Fruit fly (Drosophila melanogaster) whole organism, prepupa: Measurements from ENCODE around the gene CG11601.

Experiments
- CG10631 ChIP-seq: fragments of 200-800 bp; sonication (Bioruptor generic); optimal IDR thresholded peaks from 2 replicates; lab custom pipeline; 2016; ENCODE audit warnings: missing biosample characterization, missing genetic modification characterization
- CG10669 ChIP-seq: fragments of 200-800 bp; sonication (Bioruptor generic); optimal IDR thresholded peaks from 3 replicates; lab custom pipeline; 2018; ENCODE audit warnings: missing biosample characterization, mild to moderate bottlenecking, missing genetic modification characterization, moderate library complexity
- CG11294 ChIP-seq: fragments of 200-800 bp; sonication (Bioruptor generic); IDR thresholded peaks from 2 replicates; pipeline ENCODE4 v1.3.6; 2022; ENCODE audit warnings: missing biosample characterization, missing genetic modification characterization
- CG11902 ChIP-seq: fragments of 200-800 bp; sonication (Bioruptor generic); optimal IDR thresholded peaks from 3 replicates; lab custom pipeline; 2016; ENCODE audit warnings: missing biosample characterization, missing genetic modification characterization
- CG15336 ChIP-seq: fragments of 200-800 bp; sonication (Bioruptor generic); IDR thresholded peaks from 2 replicates; pipeline ENCODE4 v1.3.6; 2022; ENCODE audit warnings: missing biosample characterization, missing genetic modification characterization
- CG3032 ChIP-seq: fragments of 200-800 bp; optimal IDR thresholded peaks from 2 replicates; lab custom pipeline; 2019; ENCODE audit warnings: missing biosample characterization, mild to moderate bottlenecking, missing genetic modification characterization, moderate library complexity
- CG3919 ChIP-seq: fragments of 200-800 bp; sonication (Bioruptor generic); optimal IDR thresholded peaks from 3 replicates; lab custom pipeline; 2016; ENCODE audit warnings: missing biosample characterization, missing genetic modification characterization
- CG6163 ChIP-seq: fragments of 200-800 bp; sonication (Bioruptor generic); IDR thresholded peaks from 3 replicates; pipeline ENCODE4 v1.3.6; 2022; ENCODE audit warnings: missing biosample characterization, missing genetic modification characterization
- CG6276 ChIP-seq: fragments of 200-800 bp; sonication (Bioruptor generic); optimal IDR thresholded peaks from 2 replicates; lab custom pipeline; 2017; ENCODE audit warnings: missing biosample characterization, mild to moderate bottlenecking, missing genetic modification characterization
- CG6792 ChIP-seq: fragments of 200-800 bp; sonication (Bioruptor generic); optimal IDR thresholded peaks from 3 replicates; lab custom pipeline; 2016; ENCODE audit warnings: missing biosample characterization, missing genetic modification characterization
- CG6854 ChIP-seq: fragments of 200-800 bp; sonication (Bioruptor generic); optimal IDR thresholded peaks from 2 replicates; lab custom pipeline; 2017; ENCODE audit warnings: missing biosample characterization, mild to moderate bottlenecking, missing genetic modification characterization
- CG7368 ChIP-seq: fragments of 200-800 bp; sonication (Bioruptor generic); optimal IDR thresholded peaks from 3 replicates; lab custom pipeline; 2016; ENCODE audit warnings: missing biosample characterization, missing genetic modification characterization
- CG8119 ChIP-seq: fragments of 200-800 bp; sonication (Bioruptor generic); IDR thresholded peaks from 3 replicates; pipeline ENCODE4 v1.3.6; 2022; ENCODE audit warnings: missing biosample characterization, missing genetic modification characterization
- CG8632 ChIP-seq: fragments of 200-800 bp; sonication (Bioruptor generic); optimal IDR thresholded peaks from 3 replicates; lab custom pipeline; 2016; ENCODE audit warnings: missing biosample characterization, missing genetic modification characterization
- Eip75B ChIP-seq: fragments of 200-800 bp; sonication (Bioruptor generic); optimal IDR thresholded peaks from 3 replicates; lab custom pipeline; 2016; ENCODE audit warnings: missing biosample characterization, missing genetic modification characterization
- Eip78C ChIP-seq: fragments of 200-800 bp; sonication (Bioruptor generic); peaks from one replicate; lab custom pipeline; 2016; ENCODE audit warnings: missing biosample characterization, missing genetic modification characterization
- Gug ChIP-seq: fragments of 200-800 bp; sonication (Bioruptor generic); IDR thresholded peaks from 2 replicates; pipeline ENCODE4 v1.3.6; 2022; ENCODE audit warnings: missing biosample characterization, missing genetic modification characterization
- Hr38 ChIP-seq: sonication (Bioruptor generic); optimal IDR thresholded peaks from 2 replicates; lab custom pipeline; 2016; ENCODE audit warnings: missing biosample characterization, missing genetic modification characterization
- Hr4 ChIP-seq: fragments of 200-800 bp; sonication (Bioruptor generic); optimal IDR thresholded peaks from 3 replicates; lab custom pipeline; 2016; ENCODE audit warnings: missing biosample characterization, missing genetic modification characterization
- Lpt ChIP-seq: fragments of 200-800 bp; sonication (Bioruptor generic); optimal IDR thresholded peaks from 3 replicates; lab custom pipeline; 2016; ENCODE audit warnings: missing biosample characterization, missing genetic modification characterization
- Met ChIP-seq: fragments of 200-800 bp; sonication (Bioruptor generic); optimal IDR thresholded peaks from 3 replicates; lab custom pipeline; 2016; ENCODE audit warnings: missing biosample characterization, missing genetic modification characterization
- OdsH ChIP-seq: fragments of 200-800 bp; sonication (Bioruptor generic); optimal IDR thresholded peaks from 3 replicates; lab custom pipeline; 2016; ENCODE audit warnings: missing biosample characterization, missing genetic modification characterization
- Sox102F ChIP-seq: fragments of 200-800 bp; sonication (Bioruptor generic); optimal IDR thresholded peaks from 2 replicates; lab custom pipeline; 2016; ENCODE audit warnings: missing biosample characterization, mild to moderate bottlenecking, missing genetic modification characterization
- Sox14 ChIP-seq: fragments of 200-800 bp; sonication (Bioruptor generic); optimal IDR thresholded peaks from 3 replicates; lab custom pipeline; 2016; ENCODE audit warnings: missing biosample characterization, missing genetic modification characterization
- Sox15 ChIP-seq: fragments of 200-800 bp; sonication (Bioruptor generic); optimal IDR thresholded peaks from 3 replicates; lab custom pipeline; 2016; ENCODE audit warnings: missing biosample characterization, missing genetic modification characterization
- achi ChIP-seq: fragments of 200-800 bp; sonication (Bioruptor generic); optimal IDR thresholded peaks from 3 replicates; lab custom pipeline; 2016; ENCODE audit warnings: missing biosample characterization, missing genetic modification characterization
- acj6 ChIP-seq: fragments of 200-800 bp; sonication (Bioruptor generic); optimal IDR thresholded peaks from 3 replicates; lab custom pipeline; 2016; ENCODE audit warnings: missing biosample characterization, missing genetic modification characterization
- cyc ChIP-seq: fragments of 200-800 bp; sonication (Bioruptor generic); optimal IDR thresholded peaks from 3 replicates; lab custom pipeline; 2016; ENCODE audit warnings: missing biosample characterization, missing genetic modification characterization
- dsx ChIP-seq: fragments of 200-800 bp; optimal IDR thresholded peaks from 3 replicates; lab custom pipeline; 2019; ENCODE audit warnings: missing biosample characterization, mild to moderate bottlenecking, missing genetic modification characterization, moderate library complexity; ENCODE audit not compliant: poor library complexity, severe bottlenecking
- eg ChIP-seq: fragments of 200-800 bp; sonication (Bioruptor generic); IDR thresholded peaks from 3 replicates; pipeline ENCODE4 v1.3.6; 2022; ENCODE audit warnings: missing biosample characterization, missing genetic modification characterization
- fd59A ChIP-seq: fragments of 200-800 bp; sonication (Bioruptor generic); optimal IDR thresholded peaks from 2 replicates; lab custom pipeline; 2017; ENCODE audit warnings: missing biosample characterization, mild to moderate bottlenecking, missing genetic modification characterization, missing genetic modification reagents
- fkh ChIP-seq: fragments of 200-800 bp; sonication (Bioruptor generic); optimal IDR thresholded peaks from 3 replicates; lab custom pipeline; 2017; ENCODE audit warnings: missing biosample characterization, mild to moderate bottlenecking, missing genetic modification characterization, moderate library complexity
- lz ChIP-seq: fragments of 200-800 bp; sonication (Bioruptor generic); optimal IDR thresholded peaks from 3 replicates; lab custom pipeline; 2016; ENCODE audit warnings: missing biosample characterization, missing genetic modification characterization
- net ChIP-seq: fragments of 200-800 bp; sonication (Bioruptor generic); optimal IDR thresholded peaks from 3 replicates; lab custom pipeline; 2016; ENCODE audit warnings: missing biosample characterization, missing genetic modification characterization
- pdm3 ChIP-seq: fragments of 200-800 bp; sonication (Bioruptor generic); optimal IDR thresholded peaks from 3 replicates; lab custom pipeline; 2016; ENCODE audit warnings: missing biosample characterization, missing genetic modification characterization
- salr ChIP-seq, 2 experiments: fragments of 200-800 bp; sonication (Bioruptor generic); optimal IDR thresholded peaks; 3 replicates each; lab custom pipeline; 2016 to 2018; ENCODE audit warnings: missing biosample characterization in 2 of 2, missing genetic modification characterization in 2 of 2, mild to moderate bottlenecking in 1 of 2
- ss ChIP-seq, 2 experiments: fragments of 200-800 bp; sonication (Bioruptor generic); optimal IDR thresholded peaks; 2 replicates in 1 of 2; 3 replicates in 1 of 2; lab custom pipeline; 2017 to 2018; ENCODE audit warnings: mild to moderate bottlenecking in 2 of 2, missing biosample characterization in 2 of 2, missing genetic modification characterization in 2 of 2, moderate library complexity in 1 of 2
- svp ChIP-seq: fragments of 200-800 bp; sonication (Bioruptor generic); peaks from one replicate; lab custom pipeline; 2016; ENCODE audit warnings: missing biosample characterization, missing genetic modification characterization
- topi ChIP-seq: fragments of 200-800 bp; sonication (Bioruptor generic); optimal IDR thresholded peaks from 3 replicates; lab custom pipeline; 2016; ENCODE audit warnings: missing biosample characterization, missing genetic modification characterization

Gene CG11601

dm6 chr2L:322915-323314, 39.8 kb upstream of the CG11601 start:
- TF ChIP-seq Eip78C (GFP tag; lab: Kevin White, UChicago) = no peak

dm6 chr2L:321793-322192, 38.7 kb upstream of the CG11601 start, which contains the start of gene CG33127:
Gene CG33127, plus strand, starts transcription at chr2L:322101.
- no peak for TF ChIP-seq acj6 (GFP tag; lab: Kevin White, UChicago)
- TF ChIP-seq Eip78C (GFP tag; lab: Kevin White, UChicago) = no peak
- TF ChIP-seq CG6276 (GFP tag; lab: Kevin White, UChicago) = no peak
- TF ChIP-seq Eip75B (GFP tag; lab: Kevin White, UChicago) = no peak
- no peak for TF ChIP-seq pdm3 (GFP tag; lab: Kevin White, UChicago)
- no peak for TF ChIP-seq CG10631 (GFP tag; lab: Kevin White, UChicago)
- TF ChIP-seq Met = no peak
- TF ChIP-seq Lpt (GFP tag; lab: Kevin White, UChicago) = no peak

- TF ChIP-seq Lpt (GFP tag; lab: Kevin White, UChicago) (no peak), CG6854 (GFP tag; lab: Kevin White, UChicago) (no peak), CG3919 (GFP tag; lab: Kevin White, UChicago) (no peak), net (no peak), CG10669 (GFP tag; lab: Kevin White, UChicago) (no peak), CG10631 (GFP tag; lab: Kevin White, UChicago) (no peak)
- TF ChIP-seq, all 60 proteins: peak for 0
Measured at dm6 chr2L:321148-321547, 38.1 kb upstream of the CG11601 start, which contains the start of gene CG11911. Gene CG11911, minus strand, starts transcription at chr2L:321248.

- TF ChIP-seq eg (GFP tag; lab: Robert Waterston, UW) = no peak
Measured at dm6 chr2L:319745-320144, 36.7 kb upstream of the CG11601 start.

- TF ChIP-seq Sox14 (GFP tag; lab: Kevin White, UChicago) (no peak), Sox15 (no peak), CG8119 (GFP tag; lab: Robert Waterston, UW) (no peak), OdsH (GFP tag; lab: Kevin White, UChicago) (no peak), Sox102F (GFP tag; lab: Kevin White, UChicago) (no peak), salr (GFP tag; optimal IDR thresholded peaks at IDR 0.05; lab: Kevin White, UChicago) (no peak), fd59A (GFP tag; lab: Kevin White, UChicago) (no peak), CG7368 (GFP tag; lab: Kevin White, UChicago) (no peak), achi (no peak), Gug (no peak), CG10669 (GFP tag; lab: Kevin White, UChicago) (no peak), topi (GFP tag; lab: Kevin White, UChicago) (no peak), eg (GFP tag; lab: Robert Waterston, UW) (no peak), cyc (no peak), CG6854 (GFP tag; lab: Kevin White, UChicago) (no peak), CG11902 (GFP tag; lab: Kevin White, UChicago) (no peak), CG10631 (GFP tag; lab: Kevin White, UChicago) (no peak), dsx (GFP tag; lab: Kevin White, UChicago) (no peak)
Measured at dm6 chr2L:319159-319558, 36.1 kb upstream of the CG11601 start, which contains the start of gene CG11912. Gene CG11912, minus strand, starts transcription at chr2L:319259.

- no peak for TF ChIP-seq CG3032 (tag; lab: Kevin White, UChicago)
- peak; percentile 59 for TF ChIP-seq fkh (GFP tag; lab: Kevin White, UChicago)
- no peak for TF ChIP-seq ss (GFP tag; optimal IDR thresholded peaks at IDR 0.05; lab: Kevin White, UChicago)
- TF ChIP-seq eg (GFP tag; lab: Robert Waterston, UW) = peak; percentile 57; the same call in 1 of the 3 replicates
- TF ChIP-seq CG6792 = no peak
- no peak for TF ChIP-seq lz
- peak; percentile 66 for TF ChIP-seq svp (GFP tag; lab: Kevin White, UChicago)
- no peak for TF ChIP-seq Sox14 (GFP tag; lab: Kevin White, UChicago)
- TF ChIP-seq CG8119 (GFP tag; lab: Robert Waterston, UW) = 0 out of 3 replicates have a peak, but pooled peaks have one; percentile 26
- TF ChIP-seq OdsH (GFP tag; lab: Kevin White, UChicago) = no peak
- no peak for TF ChIP-seq CG8632 (GFP tag; lab: Kevin White, UChicago)
- TF ChIP-seq CG15336 = peak; percentile 25; the same call in 1 of the 2 replicates
- peak; percentile 39 for TF ChIP-seq Eip78C (GFP tag; lab: Kevin White, UChicago)
- no peak for TF ChIP-seq CG11294 (GFP tag; lab: Robert Waterston, UW)
- no peak for TF ChIP-seq CG6163 (GFP tag; lab: Robert Waterston, UW)
- no peak for TF ChIP-seq Hr38 (GFP tag; lab: Kevin White, UChicago)
- TF ChIP-seq Hr4 (GFP tag; lab: Kevin White, UChicago) = no peak
- TF ChIP-seq, all 60 proteins: peak for 6
Measured at dm6 chr2L:309812-310431, 26.9 kb upstream of the CG11601 start.
